Worm (Caenorhabditis elegans) whole organism, L1 larva: Measurements from ENCODE around the gene C14E2.4.

Source experiments
- ama-1 ChIP-seq: fragments of 150-350 bp; optimal IDR thresholded peaks from 2 replicates; lab custom pipeline; 2014
- ceh-8 ChIP-seq: fragments of 200-800 bp; sonication (Bioruptor generic); optimal IDR thresholded peaks from 2 replicates; lab custom pipeline; 2018; ENCODE audit warnings: mild to moderate bottlenecking, missing genetic modification characterization, moderate library complexity, missing compliant biosample characterization
- efl-1 ChIP-seq, 4 experiments: fragments of 150-350 bp; optimal IDR thresholded peaks in 3 of 4; peaks in 1 of 4; 1 replicate in 1 of 4; 2 replicates in 3 of 4; lab custom pipeline; 2014; ENCODE audit warnings: missing biosample characterization in 2 of 4, missing genetic modification characterization in 2 of 4, missing genetic modification reagents in 2 of 4
- nhr-12 ChIP-seq: sonication (generic microtip); optimal IDR thresholded peaks from 2 replicates; lab custom pipeline; 2017; ENCODE audit warnings: missing biosample characterization, missing genetic modification characterization
- pag-3 ChIP-seq: sonication (generic microtip); optimal IDR thresholded peaks from 2 replicates; lab custom pipeline; 2017; ENCODE audit warnings: missing genetic modification characterization, mild to moderate bottlenecking, missing compliant biosample characterization, antibody characterized with exemption, borderline replicate concordance; ENCODE audit not compliant: insufficient read depth
- sup-37 ChIP-seq: fragments of 200-800 bp; sonication (Bioruptor generic); optimal IDR thresholded peaks from 2 replicates; lab custom pipeline; 2018; ENCODE audit warnings: mild to moderate bottlenecking, missing genetic modification characterization, missing compliant biosample characterization
- unc-130 ChIP-seq: fragments of 150-350 bp; optimal IDR thresholded peaks from 2 replicates; lab custom pipeline; 2017; ENCODE audit warnings: missing biosample characterization, missing genetic modification characterization, inconsistent platforms
- ztf-4 ChIP-seq: fragments of 150-350 bp; optimal IDR thresholded peaks from 2 replicates; lab custom pipeline; 2014; ENCODE audit warnings: missing biosample characterization, missing genetic modification characterization

The C14E2.4 gene

ce11 chrX:1777988-1778387 lies 43.1 kb downstream of the C14E2.4 start, which contains the start of gene elc-2:
Gene elc-2, minus strand, starts transcription at chrX:1778088.
- TF ChIP-seq ceh-8 (GFP tag; lab: Kevin White, UChicago) (peak; percentile 56), ztf-4 (no peak)
- TF ChIP-seq, all 84 proteins: peak for 1

ce11 chrX:1769636-1770035 lies 51.5 kb downstream of the C14E2.4 start:
- TF ChIP-seq ama-1 (lab: Kevin White, UChicago) (no peak), pag-3 (no peak), ztf-4 (no peak), efl-1 (optimal IDR thresholded peaks at IDR 0.05; lab: Kevin White, UChicago) (no peak), efl-1 (GFP tag; optimal IDR thresholded peaks at IDR 0.05 in 1 of 2; lab: Kevin White, UChicago) (peak in 1 of 2 experiments; percentile 14), nhr-12 (tag; lab: Kevin White, UChicago) (no peak), unc-130 (tag; lab: Kevin White, UChicago) (no peak), sup-37 (GFP tag; lab: Kevin White, UChicago) (no peak)
